Fruit fly (Drosophila melanogaster) whole organism, prepupa: Measurements from ENCODE around the gene PLCXD.

ENCODE experiments used
- CG10669 ChIP-seq: fragments of 200-800 bp; sonication (Bioruptor generic); optimal IDR thresholded peaks from 3 replicates; lab custom pipeline; 2018; ENCODE audit warnings: missing biosample characterization, mild to moderate bottlenecking, missing genetic modification characterization, moderate library complexity
- CG11762 ChIP-seq: fragments of 200-800 bp; sonication (Bioruptor generic); optimal IDR thresholded peaks from 3 replicates; lab custom pipeline; 2016; ENCODE audit warnings: missing biosample characterization, missing genetic modification characterization; ENCODE audit not compliant: insufficient read depth
- CG11902 ChIP-seq: fragments of 200-800 bp; sonication (Bioruptor generic); optimal IDR thresholded peaks from 3 replicates; lab custom pipeline; 2016; ENCODE audit warnings: missing biosample characterization, missing genetic modification characterization
- CG15336 ChIP-seq: fragments of 200-800 bp; sonication (Bioruptor generic); IDR thresholded peaks from 2 replicates; pipeline ENCODE4 v1.3.6; 2022; ENCODE audit warnings: missing biosample characterization, missing genetic modification characterization
- CG16779 ChIP-seq: fragments of 200-800 bp; sonication (Bioruptor generic); optimal IDR thresholded peaks from 3 replicates; lab custom pipeline; 2017; ENCODE audit warnings: missing biosample characterization, mild to moderate bottlenecking, missing genetic modification characterization
- CG3032 ChIP-seq: fragments of 200-800 bp; optimal IDR thresholded peaks from 2 replicates; lab custom pipeline; 2019; ENCODE audit warnings: missing biosample characterization, mild to moderate bottlenecking, missing genetic modification characterization, moderate library complexity
- CG31627 ChIP-seq: fragments of 200-800 bp; sonication (Bioruptor generic); optimal IDR thresholded peaks from 3 replicates; lab custom pipeline; 2016; ENCODE audit warnings: missing biosample characterization, missing genetic modification characterization
- CG34406 ChIP-seq: fragments of 200-800 bp; sonication (Bioruptor generic); optimal IDR thresholded peaks from 3 replicates; lab custom pipeline; 2016; ENCODE audit warnings: missing biosample characterization, missing genetic modification characterization
- CG6163 ChIP-seq: fragments of 200-800 bp; sonication (Bioruptor generic); IDR thresholded peaks from 3 replicates; pipeline ENCODE4 v1.3.6; 2022; ENCODE audit warnings: missing biosample characterization, missing genetic modification characterization
- CG6276 ChIP-seq: fragments of 200-800 bp; sonication (Bioruptor generic); optimal IDR thresholded peaks from 2 replicates; lab custom pipeline; 2017; ENCODE audit warnings: missing biosample characterization, mild to moderate bottlenecking, missing genetic modification characterization
- CG7368 ChIP-seq: fragments of 200-800 bp; sonication (Bioruptor generic); optimal IDR thresholded peaks from 3 replicates; lab custom pipeline; 2016; ENCODE audit warnings: missing biosample characterization, missing genetic modification characterization
- CG8632 ChIP-seq: fragments of 200-800 bp; sonication (Bioruptor generic); optimal IDR thresholded peaks from 3 replicates; lab custom pipeline; 2016; ENCODE audit warnings: missing biosample characterization, missing genetic modification characterization
- CG9139 ChIP-seq: fragments of 200-800 bp; sonication (Bioruptor generic); optimal IDR thresholded peaks from 3 replicates; lab custom pipeline; 2017; ENCODE audit warnings: missing biosample characterization, mild to moderate bottlenecking, missing genetic modification characterization
- Eip75B ChIP-seq: fragments of 200-800 bp; sonication (Bioruptor generic); optimal IDR thresholded peaks from 3 replicates; lab custom pipeline; 2016; ENCODE audit warnings: missing biosample characterization, missing genetic modification characterization
- Eip78C ChIP-seq: fragments of 200-800 bp; sonication (Bioruptor generic); peaks from one replicate; lab custom pipeline; 2016; ENCODE audit warnings: missing biosample characterization, missing genetic modification characterization
- Eip93F ChIP-seq: fragments of 200-800 bp; sonication (Bioruptor generic); optimal IDR thresholded peaks from 2 replicates; lab custom pipeline; 2016; ENCODE audit warnings: missing biosample characterization, mild to moderate bottlenecking, missing genetic modification characterization
- Ets96B ChIP-seq: fragments of 200-800 bp; optimal IDR thresholded peaks from 2 replicates; lab custom pipeline; 2019; ENCODE audit warnings: missing biosample characterization, mild to moderate bottlenecking, missing genetic modification characterization, moderate library complexity
- Gug ChIP-seq: fragments of 200-800 bp; sonication (Bioruptor generic); IDR thresholded peaks from 2 replicates; pipeline ENCODE4 v1.3.6; 2022; ENCODE audit warnings: missing biosample characterization, missing genetic modification characterization
- Hr39 ChIP-seq: fragments of 200-800 bp; sonication (Bioruptor generic); optimal IDR thresholded peaks from 2 replicates; lab custom pipeline; 2016; ENCODE audit warnings: missing biosample characterization, missing genetic modification characterization
- Hr4 ChIP-seq: fragments of 200-800 bp; sonication (Bioruptor generic); optimal IDR thresholded peaks from 3 replicates; lab custom pipeline; 2016; ENCODE audit warnings: missing biosample characterization, missing genetic modification characterization
- Met ChIP-seq: fragments of 200-800 bp; sonication (Bioruptor generic); optimal IDR thresholded peaks from 3 replicates; lab custom pipeline; 2016; ENCODE audit warnings: missing biosample characterization, missing genetic modification characterization
- OdsH ChIP-seq: fragments of 200-800 bp; sonication (Bioruptor generic); optimal IDR thresholded peaks from 3 replicates; lab custom pipeline; 2016; ENCODE audit warnings: missing biosample characterization, missing genetic modification characterization
- Smox ChIP-seq: fragments of 200-800 bp; sonication (Bioruptor generic); optimal IDR thresholded peaks from 3 replicates; lab custom pipeline; 2016; ENCODE audit warnings: missing biosample characterization, missing genetic modification characterization
- Sox14 ChIP-seq: fragments of 200-800 bp; sonication (Bioruptor generic); optimal IDR thresholded peaks from 3 replicates; lab custom pipeline; 2016; ENCODE audit warnings: missing biosample characterization, missing genetic modification characterization
- cyc ChIP-seq: fragments of 200-800 bp; sonication (Bioruptor generic); optimal IDR thresholded peaks from 3 replicates; lab custom pipeline; 2016; ENCODE audit warnings: missing biosample characterization, missing genetic modification characterization
- dsx ChIP-seq: fragments of 200-800 bp; optimal IDR thresholded peaks from 3 replicates; lab custom pipeline; 2019; ENCODE audit warnings: missing biosample characterization, mild to moderate bottlenecking, missing genetic modification characterization, moderate library complexity; ENCODE audit not compliant: poor library complexity, severe bottlenecking
- eg ChIP-seq: fragments of 200-800 bp; sonication (Bioruptor generic); IDR thresholded peaks from 3 replicates; pipeline ENCODE4 v1.3.6; 2022; ENCODE audit warnings: missing biosample characterization, missing genetic modification characterization
- esn ChIP-seq: fragments of 200-800 bp; sonication (Bioruptor generic); optimal IDR thresholded peaks from 2 replicates; lab custom pipeline; 2016; ENCODE audit warnings: missing biosample characterization, mild to moderate bottlenecking, missing genetic modification characterization, moderate library complexity
- fd85E ChIP-seq: fragments of 200-800 bp; sonication (Bioruptor generic); optimal IDR thresholded peaks from 3 replicates; lab custom pipeline; 2016; ENCODE audit warnings: missing biosample characterization, missing genetic modification characterization
- fkh ChIP-seq: fragments of 200-800 bp; sonication (Bioruptor generic); optimal IDR thresholded peaks from 3 replicates; lab custom pipeline; 2017; ENCODE audit warnings: missing biosample characterization, mild to moderate bottlenecking, missing genetic modification characterization, moderate library complexity
- lz ChIP-seq: fragments of 200-800 bp; sonication (Bioruptor generic); optimal IDR thresholded peaks from 3 replicates; lab custom pipeline; 2016; ENCODE audit warnings: missing biosample characterization, missing genetic modification characterization
- net ChIP-seq: fragments of 200-800 bp; sonication (Bioruptor generic); optimal IDR thresholded peaks from 3 replicates; lab custom pipeline; 2016; ENCODE audit warnings: missing biosample characterization, missing genetic modification characterization
- pdm3 ChIP-seq: fragments of 200-800 bp; sonication (Bioruptor generic); optimal IDR thresholded peaks from 3 replicates; lab custom pipeline; 2016; ENCODE audit warnings: missing biosample characterization, missing genetic modification characterization
- salr ChIP-seq, 2 experiments: fragments of 200-800 bp; sonication (Bioruptor generic); optimal IDR thresholded peaks; 3 replicates each; lab custom pipeline; 2016 to 2018; ENCODE audit warnings: missing biosample characterization in 2 of 2, missing genetic modification characterization in 2 of 2, mild to moderate bottlenecking in 1 of 2
- svp ChIP-seq: fragments of 200-800 bp; sonication (Bioruptor generic); peaks from one replicate; lab custom pipeline; 2016; ENCODE audit warnings: missing biosample characterization, missing genetic modification characterization
- topi ChIP-seq: fragments of 200-800 bp; sonication (Bioruptor generic); optimal IDR thresholded peaks from 3 replicates; lab custom pipeline; 2016; ENCODE audit warnings: missing biosample characterization, missing genetic modification characterization
- vri ChIP-seq: fragments of 200-800 bp; sonication (Bioruptor generic); optimal IDR thresholded peaks from 3 replicates; lab custom pipeline; 2016; ENCODE audit warnings: missing biosample characterization, mild to moderate bottlenecking, missing genetic modification characterization

The PLCXD gene

dm6 chr2L:12045941-12046855 is 3.0 kb upstream of the PLCXD start, which contains the start of gene CG6770 (continued):
- TF ChIP-seq Gug, result peak; percentile 76
- peak; percentile 85 for TF ChIP-seq Eip75B (GFP tag; lab: Kevin White, UChicago)
- TF ChIP-seq CG6163 (GFP tag; lab: Robert Waterston, UW), result peak; percentile 91
- peak; percentile 94 for TF ChIP-seq svp (GFP tag; lab: Kevin White, UChicago)
- TF ChIP-seq CG3032, result peak; percentile 88
- TF ChIP-seq salr (GFP tag; optimal IDR thresholded peaks at IDR 0.05; lab: Kevin White, UChicago), result peak; percentile 28 to 76
- peak; percentile 74 for TF ChIP-seq Sox14 (GFP tag; lab: Kevin White, UChicago)
- TF ChIP-seq topi (GFP tag; lab: Kevin White, UChicago), result peak; percentile 87
- TF ChIP-seq CG34406 (GFP tag; lab: Kevin White, UChicago), result peak; percentile 89
- peak; percentile 83 for TF ChIP-seq dsx
- TF ChIP-seq vri, result peak; percentile 87
- TF ChIP-seq fkh, result peak; percentile 74
- peak; percentile 87 for TF ChIP-seq pdm3 (GFP tag; lab: Kevin White, UChicago)
- peak; percentile 81 for TF ChIP-seq CG6276
- TF ChIP-seq Hr4 (GFP tag; lab: Kevin White, UChicago), result peak; percentile 85
- TF ChIP-seq CG15336, result peak; percentile 92
- TF ChIP-seq Eip93F, result peak; percentile 94
- peak; percentile 97 for TF ChIP-seq Eip78C (GFP tag; lab: Kevin White, UChicago)
- TF ChIP-seq net, result peak; percentile 72
- TF ChIP-seq CG7368 (GFP tag; lab: Kevin White, UChicago), result peak; percentile 66
- TF ChIP-seq Smox (GFP tag; lab: Kevin White, UChicago), result peak; percentile 92
- peak; percentile 85 for TF ChIP-seq CG16779
- peak; percentile 82 for TF ChIP-seq CG31627 (GFP tag; lab: Kevin White, UChicago)
- TF ChIP-seq CG11902 (GFP tag; lab: Kevin White, UChicago), result peak; percentile 63
- peak; percentile 63 for TF ChIP-seq fd85E (GFP tag; lab: Kevin White, UChicago)
- TF ChIP-seq, all 60 proteins: peak for 59

dm6 chr2L:12046856-12047230 is 2.4 kb upstream of the PLCXD start:
- TF ChIP-seq Hr4 (GFP tag; lab: Kevin White, UChicago) (peak; percentile 30), eg (GFP tag; lab: Robert Waterston, UW) (no peak)
- TF ChIP-seq, all 60 proteins: peak for 1

dm6 chr2L:12048723-12049122 is 495 bp upstream of the PLCXD start, which contains the start of gene Plzf:
Gene Plzf (minus strand): TSS chr2L:12048918.
- TF ChIP-seq CG9139 (no peak), eg (GFP tag; lab: Robert Waterston, UW) (no peak), OdsH (GFP tag; lab: Kevin White, UChicago) (no peak), fkh (no peak), Met (GFP tag; lab: Kevin White, UChicago) (no peak), CG10669 (GFP tag; lab: Kevin White, UChicago) (no peak), Ets96B (no peak), CG15336 (no peak), Eip75B (GFP tag; lab: Kevin White, UChicago) (no peak)

dm6 chr2L:12053365-12053764 is 4.1 kb downstream of the PLCXD start:
- TF ChIP-seq lz (GFP tag; lab: Kevin White, UChicago) (no peak), CG8632 (GFP tag; lab: Kevin White, UChicago) (no peak), eg (GFP tag; lab: Robert Waterston, UW) (no peak), Hr39 (no peak), salr (GFP tag; optimal IDR thresholded peaks at IDR 0.05; lab: Kevin White, UChicago) (no peak), Hr4 (GFP tag; lab: Kevin White, UChicago) (no peak), topi (GFP tag; lab: Kevin White, UChicago) (no peak), CG11902 (GFP tag; lab: Kevin White, UChicago) (no peak), CG11762 (no peak), pdm3 (GFP tag; lab: Kevin White, UChicago) (no peak), cyc (GFP tag; lab: Kevin White, UChicago) (no peak), esn (GFP tag; lab: Kevin White, UChicago) (no peak)
